Fruit fly (Drosophila melanogaster) S2 (cell line): ENCODE data around the gene Bem46.

Experiments
- CG8478 ChIP-seq: fragments of >200 bp; optimal IDR thresholded peaks from 2 replicates; lab custom pipeline; 2018
- CTCF ChIP-seq, 2 experiments: fragments of >200 bp; optimal IDR thresholded peaks; 2 replicates each; lab custom pipeline; 2018

DNA sequence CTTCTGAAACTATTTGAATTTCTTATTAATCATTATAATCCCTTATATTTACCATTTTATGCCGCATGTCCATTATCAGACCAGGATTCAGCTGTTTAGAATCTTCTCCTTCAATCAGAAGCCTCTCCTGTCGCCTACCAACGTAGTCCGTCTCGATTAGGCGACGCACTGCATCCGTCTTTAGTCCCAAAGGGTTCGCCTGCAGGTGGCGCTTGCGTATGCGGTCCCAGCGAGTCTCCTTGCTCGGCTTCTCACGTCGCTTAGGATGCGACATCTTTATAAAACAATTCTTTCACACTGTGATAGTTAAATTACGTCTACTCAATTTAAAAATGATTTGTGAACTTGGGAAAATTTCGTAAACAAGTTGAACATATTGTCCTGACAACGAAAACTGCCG, 47.1 kb downstream of the Bem46 start, which contains the start of gene CG17258:
- TF ChIP-seq CG8478 (lab: Kevin White, UChicago) (no peak), CTCF (optimal IDR thresholded peaks at IDR 0.05; lab: Kevin White, UChicago) (peak; percentile 65 to 73)
